Fruit fly (Drosophila melanogaster): ENCODE results near the gene CG14868.

CG14868 gene

dm6 chr3R:15330472-15330871, 39.3 kb downstream of the CG14868 start, which contains the start of gene mRpL9:
mRpL9 (plus strand) TSS chr3R:15330738.
- no peak for TF ChIP-seq gl (tag; optimal IDR thresholded peaks at IDR 0.05)
- peak; percentile 5 for TF ChIP-seq CG15710 (tag; optimal IDR thresholded peaks at IDR 0.05)

DNA sequence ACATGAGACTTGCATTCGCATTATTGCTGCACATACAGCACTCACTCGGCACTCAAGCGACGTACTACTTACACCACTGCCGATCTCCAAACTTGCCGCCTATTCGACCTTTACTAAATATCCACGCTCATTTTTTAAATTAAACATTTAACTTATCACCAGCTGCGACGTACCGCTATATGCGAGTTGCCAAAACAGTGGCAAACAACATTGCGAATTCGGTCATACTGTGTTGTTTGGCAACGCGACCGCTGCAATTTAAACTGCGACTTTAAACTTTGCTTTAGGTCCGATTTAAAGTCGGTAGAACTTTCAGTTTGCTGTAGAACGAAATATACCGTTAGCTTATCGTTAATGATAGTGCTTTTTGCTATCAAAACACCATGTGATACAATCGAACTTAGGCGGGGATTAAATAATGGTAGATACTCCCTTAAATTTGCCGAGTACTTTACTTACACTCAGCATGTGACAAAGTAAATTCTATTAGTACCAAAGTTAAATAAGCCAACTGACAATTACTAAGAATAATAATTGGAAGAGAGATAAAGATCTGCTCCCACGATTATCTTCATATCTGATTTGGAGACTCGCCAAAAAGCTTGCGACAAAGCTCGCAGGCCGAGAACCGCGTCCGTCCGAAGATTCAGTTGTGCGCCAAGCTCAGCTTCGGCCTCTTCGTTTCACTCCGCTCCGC, 41.5 kb downstream of the CG14868 start, which contains the start of the genes CG6236 and ea:
CG6236 (minus strand) TSS at position 187 of the 697 bp plus-strand sequence.
ea (plus strand) TSS at position 647 of the 697 bp plus-strand sequence.
- TF ChIP-seq CG13204 (GFP tag; optimal IDR thresholded peaks at IDR 0.05) (no peak), Pif1B (GFP tag; optimal IDR thresholded peaks at IDR 0.05) (no peak), D1 (tag; optimal IDR thresholded peaks at IDR 0.05) (no peak)

- TF ChIP-seq CG8159 (tag; optimal IDR thresholded peaks at IDR 0.05) (no peak), CG12605 (GFP tag; IDR thresholded peaks at IDR 0.05) (no peak), CG9948 (tag; optimal IDR thresholded peaks at IDR 0.05) (no peak), D1 (tag; optimal IDR thresholded peaks at IDR 0.05) (no peak), gl (tag; optimal IDR thresholded peaks at IDR 0.05) (no peak), CG32121 (GFP tag; IDR thresholded peaks at IDR 0.05) (no peak), fd96Ca (GFP tag; IDR thresholded peaks at IDR 0.05) (no peak), Ets98B (GFP tag; IDR thresholded peaks at IDR 0.05) (no peak)
Measured at dm6 chr3R:15320747-15321085, 49.0 kb downstream of the CG14868 start, which contains the start of gene ear. ear (plus strand) TSS chr3R:15320756.

dm6 chr3R:15319912-15320746, 49.6 kb downstream of the CG14868 start, which contains the start of the genes CG6276 and CG44040:
CG6276 (minus strand) TSS chr3R:15320069.
CG44040 (plus strand) TSS chr3R:15320378.
- TF ChIP-seq D1 (tag; optimal IDR thresholded peaks at IDR 0.05) (no peak), CG13204 (GFP tag; optimal IDR thresholded peaks at IDR 0.05) (no peak), Snoo (tag; optimal IDR thresholded peaks at IDR 0.05) (peak; percentile 61), Ets98B (GFP tag; IDR thresholded peaks at IDR 0.05) (peak; percentile 73), CG10348 (GFP tag; IDR thresholded peaks at IDR 0.05) (no peak), rn (GFP tag; IDR thresholded peaks at IDR 0.05) (0 out of 2 replicates have a peak, but pooled peaks have one; percentile 4), Pif1B (GFP tag; optimal IDR thresholded peaks at IDR 0.05) (no peak), CG9948 (tag; optimal IDR thresholded peaks at IDR 0.05) (peak; percentile 25), gl (tag; optimal IDR thresholded peaks at IDR 0.05) (no peak), CG34367 (tag; optimal IDR thresholded peaks at IDR 0.05) (peak; percentile 50), CG8159 (tag; optimal IDR thresholded peaks at IDR 0.05) (peak; percentile 98), fd96Ca (GFP tag; IDR thresholded peaks at IDR 0.05) (peak; percentile 71), CG14655 (GFP tag; optimal IDR thresholded peaks at IDR 0.05) (no peak), CG17806 (tag; optimal IDR thresholded peaks at IDR 0.05) (peak; percentile 44), CG32121 (GFP tag; IDR thresholded peaks at IDR 0.05) (peak; percentile 35), CG15710 (tag; optimal IDR thresholded peaks at IDR 0.05) (peak; percentile 46), CG12605 (GFP tag; IDR thresholded peaks at IDR 0.05) (0 out of 2 replicates have a peak, but pooled peaks have one; percentile 9), CG4496 (GFP tag; IDR thresholded peaks at IDR 0.05) (peak; percentile 53; the same call in 2 of the 3 replicates), Pif1A (GFP tag; optimal IDR thresholded peaks at IDR 0.05) (no peak), EcR (GFP tag; optimal IDR thresholded peaks at IDR 0.05) (no peak), CG8301 (tag; optimal IDR thresholded peaks at IDR 0.05) (peak; percentile 59)
